Worm (Caenorhabditis elegans) whole organism, mixed stage, embryonic: Measurements from ENCODE around the gene npp-19.
A peak's percentile ranks its signal among the peaks of the same experiment; 100 is the strongest.

Experiments
- M03D4.4 ChIP-seq: sonication (generic microtip); optimal IDR thresholded peaks from 2 replicates; lab custom pipeline; 2017; ENCODE audit warnings: mild to moderate bottlenecking, missing genetic modification characterization, missing compliant biosample characterization
- bed-3 ChIP-seq: fragments of 200-800 bp; sonication (Bioruptor generic); optimal IDR thresholded peaks from 3 replicates; lab custom pipeline; 2018; ENCODE audit warnings: mild to moderate bottlenecking, missing genetic modification characterization, moderate library complexity, missing compliant biosample characterization
- blmp-1 ChIP-seq: fragments of 150-350 bp; optimal IDR thresholded peaks from 2 replicates; lab custom pipeline; 2014; ENCODE audit warnings: missing biosample characterization, missing genetic modification characterization
- ceh-39 ChIP-seq: fragments of 150-350 bp; optimal IDR thresholded peaks from 2 replicates; lab custom pipeline; 2014; ENCODE audit warnings: missing biosample characterization, missing genetic modification characterization
- ceh-43 ChIP-seq: fragments of 200-800 bp; sonication (Bioruptor generic); optimal IDR thresholded peaks from 2 replicates; lab custom pipeline; 2018; ENCODE audit warnings: mild to moderate bottlenecking, missing genetic modification characterization, moderate library complexity, missing compliant biosample characterization
- ceh-83 ChIP-seq: fragments of 200-800 bp; sonication (Bioruptor generic); optimal IDR thresholded peaks from 2 replicates; lab custom pipeline; 2018; ENCODE audit warnings: mild to moderate bottlenecking, missing genetic modification characterization, missing compliant biosample characterization
- ces-1 ChIP-seq: fragments of 150-350 bp; optimal IDR thresholded peaks from 2 replicates; lab custom pipeline; 2014; ENCODE audit warnings: missing biosample characterization, missing genetic modification reagents, missing genetic modification characterization
- cnd-1 ChIP-seq: fragments of 200-800 bp; sonication (Bioruptor generic); optimal IDR thresholded peaks from 2 replicates; lab custom pipeline; 2018; ENCODE audit warnings: mild to moderate bottlenecking, missing genetic modification characterization, missing compliant biosample characterization
- elt-1 ChIP-seq: sonication (generic microtip); optimal IDR thresholded peaks from 2 replicates; lab custom pipeline; 2017; ENCODE audit warnings: missing genetic modification characterization, mild to moderate bottlenecking, missing compliant biosample characterization, antibody characterized with exemption, moderate library complexity, borderline replicate concordance; ENCODE audit not compliant: insufficient read depth
- lin-13 ChIP-seq: fragments of 150-350 bp; optimal IDR thresholded peaks from 2 replicates; lab custom pipeline; 2014; ENCODE audit warnings: missing biosample characterization, missing genetic modification characterization
- lin-32 ChIP-seq: fragments of 200-800 bp; sonication (Bioruptor generic); optimal IDR thresholded peaks from 2 replicates; lab custom pipeline; 2018; ENCODE audit warnings: mild to moderate bottlenecking, missing genetic modification characterization, missing compliant biosample characterization
- mep-1 ChIP-seq: fragments of 150-350 bp; optimal IDR thresholded peaks from 2 replicates; lab custom pipeline; 2017; ENCODE audit warnings: missing biosample characterization, missing genetic modification reagents, missing genetic modification characterization, inconsistent platforms
- mls-2 ChIP-seq: sonication (generic microtip); optimal IDR thresholded peaks from 2 replicates; lab custom pipeline; 2016; ENCODE audit warnings: mild to moderate bottlenecking, missing genetic modification characterization, moderate library complexity, missing compliant biosample characterization
- nhr-12 ChIP-seq: fragments of 150-350 bp; optimal IDR thresholded peaks from 2 replicates; lab custom pipeline; 2014; ENCODE audit warnings: missing biosample characterization, missing genetic modification characterization
- nhr-2 ChIP-seq: fragments of 150-350 bp; optimal IDR thresholded peaks from 2 replicates; lab custom pipeline; 2014; ENCODE audit warnings: missing biosample characterization, missing genetic modification characterization
- nhr-28 ChIP-seq: fragments of 150-350 bp; optimal IDR thresholded peaks from 2 replicates; lab custom pipeline; 2014; ENCODE audit warnings: missing biosample characterization, missing genetic modification characterization
- nhr-76 ChIP-seq: sonication (generic microtip); optimal IDR thresholded peaks from 2 replicates; lab custom pipeline; 2017; ENCODE audit warnings: missing biosample characterization, missing genetic modification characterization
- pha-4 ChIP-seq: fragments of 150-350 bp; optimal IDR thresholded peaks from 2 replicates; lab custom pipeline; 2018; ENCODE audit warnings: missing biosample characterization, missing genetic modification reagents, missing genetic modification characterization
- sem-2 ChIP-seq: fragments of 200-800 bp; sonication (Bioruptor generic); optimal IDR thresholded peaks from 2 replicates; lab custom pipeline; 2018; ENCODE audit warnings: mild to moderate bottlenecking, missing genetic modification characterization, missing compliant biosample characterization
- snpc-4 ChIP-seq: fragments of 150-350 bp; optimal IDR thresholded peaks from 2 replicates; lab custom pipeline; 2014; ENCODE audit warnings: missing biosample characterization, missing genetic modification characterization
- sptf-1 ChIP-seq: sonication (generic microtip); optimal IDR thresholded peaks from 2 replicates; lab custom pipeline; 2017; ENCODE audit warnings: mild to moderate bottlenecking, missing genetic modification characterization, moderate library complexity, missing compliant biosample characterization
- tbx-8 ChIP-seq: fragments of 200-800 bp; sonication (Bioruptor generic); optimal IDR thresholded peaks from 2 replicates; lab custom pipeline; 2018; ENCODE audit warnings: mild to moderate bottlenecking, missing genetic modification characterization, moderate library complexity, missing compliant biosample characterization
- unc-120 ChIP-seq: sonication (generic microtip); optimal IDR thresholded peaks from 2 replicates; lab custom pipeline; 2017; ENCODE audit warnings: missing genetic modification characterization, missing compliant biosample characterization; ENCODE audit not compliant: poor library complexity, severe bottlenecking
- unc-39 ChIP-seq: fragments of 150-350 bp; optimal IDR thresholded peaks from 2 replicates; lab custom pipeline; 2014; ENCODE audit warnings: missing biosample characterization, missing genetic modification characterization
- zip-8 ChIP-seq: fragments of 150-350 bp; optimal IDR thresholded peaks from 2 replicates; lab custom pipeline; 2014; ENCODE audit warnings: missing biosample characterization, missing genetic modification characterization
- ztf-11 ChIP-seq: fragments of 150-350 bp; optimal IDR thresholded peaks from 2 replicates; lab custom pipeline; 2014; ENCODE audit warnings: missing biosample characterization, missing genetic modification characterization

npp-19 gene

ce11 chrII:10810690-10811089, 12.4 kb upstream of the npp-19 start, which contains the start of gene msrp-7:
Gene msrp-7 (plus strand): TSS chrII:10810990.
- TF ChIP-seq unc-39 (tag; lab: Kevin White, UChicago) = no peak

DNA sequence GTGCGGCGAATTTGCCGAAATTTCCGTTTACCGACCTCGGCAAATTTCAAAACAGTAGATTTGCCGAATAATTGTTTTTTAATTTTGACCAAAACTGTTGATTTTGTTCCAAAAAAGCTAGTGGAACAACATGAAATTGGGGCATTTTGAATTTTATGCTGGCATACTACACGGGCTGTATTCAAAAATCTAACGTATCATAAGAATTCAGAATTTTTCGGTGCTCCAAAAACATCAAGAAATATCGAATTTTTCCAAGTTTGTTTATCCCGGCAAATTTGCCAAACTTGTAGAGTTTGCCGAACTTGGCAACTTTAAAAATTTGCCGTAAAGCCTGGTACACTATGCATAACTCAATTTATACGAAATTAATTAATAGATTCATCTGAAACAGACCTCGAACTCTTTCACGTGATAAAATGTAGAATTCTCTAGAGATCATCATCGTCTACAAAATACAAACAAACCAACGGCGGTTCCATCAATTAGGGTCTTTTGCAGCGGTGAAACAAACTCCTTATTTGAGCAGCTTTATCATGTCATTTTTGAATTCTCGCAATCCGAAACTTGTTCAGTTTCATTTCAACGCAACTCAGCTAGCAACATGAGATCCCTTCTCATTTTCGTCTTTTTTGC, 10.5 kb upstream of the npp-19 start, which contains the start of gene R06F6.14:
Gene R06F6.14, plus strand, starts transcription at position 586 of the 636 bp plus-strand sequence.
- no peak for TF ChIP-seq cnd-1 (tag; lab: Kevin White, UChicago)
- TF ChIP-seq zip-8 (tag; lab: Kevin White, UChicago) = no peak
- TF ChIP-seq ceh-83 (GFP tag; lab: Kevin White, UChicago) = no peak
- TF ChIP-seq elt-1 (tag; lab: Kevin White, UChicago) = no peak
- TF ChIP-seq nhr-2 (tag; lab: Kevin White, UChicago) = no peak
- TF ChIP-seq bed-3 (GFP tag; lab: Kevin White, UChicago) = no peak
- TF ChIP-seq ceh-39 (tag; lab: Kevin White, UChicago) = no peak
- TF ChIP-seq snpc-4 (tag; lab: Kevin White, UChicago) = no peak
- TF ChIP-seq lin-13 = no peak
- TF ChIP-seq sem-2 (GFP tag; lab: Kevin White, UChicago) = no peak
- TF ChIP-seq nhr-76 = no peak
- TF ChIP-seq, all 35 proteins: peak for 0

DNA sequence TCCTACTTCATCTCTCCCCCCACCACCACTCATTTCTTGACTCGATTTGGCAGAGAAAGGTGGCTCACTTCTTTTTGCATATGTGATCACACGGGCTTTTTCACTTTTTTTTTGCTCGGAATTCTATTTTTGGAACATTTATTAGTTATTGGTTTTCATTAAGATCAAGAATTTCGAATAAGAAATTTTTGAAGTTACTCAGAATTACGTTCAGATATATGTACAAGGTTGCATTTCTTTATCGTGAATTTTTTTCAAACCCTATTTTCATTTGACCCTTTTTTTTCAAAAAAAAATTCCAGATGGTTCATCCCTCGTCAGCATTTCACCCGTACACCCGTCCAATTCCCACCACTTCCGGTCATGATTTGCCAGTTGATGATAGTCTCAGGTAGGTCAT, 7.2 kb upstream of the npp-19 start, which contains the start of gene ceh-62:
Gene ceh-62, plus strand, starts transcription at position 301 of the 400 bp plus-strand sequence.
- TF ChIP-seq tbx-8 (no peak), sptf-1 (tag; lab: Kevin White, UChicago) (no peak), snpc-4 (tag; lab: Kevin White, UChicago) (no peak), unc-120 (tag; lab: Kevin White, UChicago) (no peak), nhr-2 (tag; lab: Kevin White, UChicago) (no peak)

ce11 chrII:10804907-10805306, 6.6 kb upstream of the npp-19 start:
- no peak for TF ChIP-seq nhr-28 (tag; lab: Kevin White, UChicago)
- no peak for TF ChIP-seq ceh-43
- TF ChIP-seq nhr-12 (tag; lab: Kevin White, UChicago) = no peak
- no peak for TF ChIP-seq tbx-8
- no peak for TF ChIP-seq mep-1
- no peak for TF ChIP-seq zip-8 (tag; lab: Kevin White, UChicago)
- no peak for TF ChIP-seq ces-1 (GFP tag; lab: Kevin White, UChicago)

- TF ChIP-seq mep-1 = no peak
- TF ChIP-seq ces-1 (GFP tag; lab: Kevin White, UChicago) = peak; percentile 17
- TF ChIP-seq mls-2 (tag; lab: Kevin White, UChicago) = no peak
- TF ChIP-seq snpc-4 (tag; lab: Kevin White, UChicago) = no peak
Observed at ce11 chrII:10804442-10804841, 6.2 kb upstream of the npp-19 start.

DNA sequence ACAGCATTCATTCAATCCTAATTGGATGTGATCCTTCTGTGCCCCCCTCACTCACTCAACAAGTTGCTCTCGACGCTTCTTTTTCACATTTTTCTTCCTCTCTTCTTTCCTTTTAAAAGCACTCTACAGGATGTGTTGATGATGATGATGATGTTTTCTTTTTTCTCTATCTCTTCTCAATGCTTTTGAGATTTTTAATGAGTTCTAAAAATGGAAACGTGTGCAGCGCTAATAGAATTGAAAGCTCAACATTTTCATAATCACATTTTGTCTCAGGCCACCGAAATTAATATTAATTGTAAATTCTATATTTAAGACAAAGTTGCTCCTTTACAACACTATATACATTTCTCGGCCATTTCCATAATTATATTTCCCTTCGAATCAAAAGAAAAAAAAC, 1.9 kb upstream of the npp-19 start:
- TF ChIP-seq blmp-1 (no peak), ces-1 (GFP tag; lab: Kevin White, UChicago) (peak; percentile 77)

ce11 chrII:10796194-10796593, 2.1 kb downstream of the npp-19 start, which contains the start of gene set-14:
Gene set-14 (minus strand): TSS chrII:10796294.
- TF ChIP-seq blmp-1 = no peak
- no peak for TF ChIP-seq bed-3 (GFP tag; lab: Kevin White, UChicago)
- TF ChIP-seq M03D4.4 (tag; lab: Kevin White, UChicago) = no peak
- no peak for TF ChIP-seq zip-8 (tag; lab: Kevin White, UChicago)
- TF ChIP-seq pha-4 (tag; lab: Kevin White, UChicago) = no peak
- TF ChIP-seq ceh-83 (GFP tag; lab: Kevin White, UChicago) = no peak
- TF ChIP-seq mls-2 (tag; lab: Kevin White, UChicago) = no peak
- TF ChIP-seq lin-13 = no peak
- TF ChIP-seq sem-2 (GFP tag; lab: Kevin White, UChicago) = no peak
- TF ChIP-seq cnd-1 (tag; lab: Kevin White, UChicago) = no peak
- TF ChIP-seq ztf-11 (tag; lab: Kevin White, UChicago) = no peak
- TF ChIP-seq mep-1 = no peak
- TF ChIP-seq lin-32 (GFP tag; lab: Kevin White, UChicago) = no peak
